Fruit fly (Drosophila melanogaster) whole organism, embryonic: ENCODE data around the gene CG10435.

Experiments used
- Asciz ChIP-seq: fragments of 200-800 bp; sonication (Bioruptor generic); optimal IDR thresholded peaks from 2 replicates; lab custom pipeline; 2017; ENCODE audit warnings: missing biosample characterization, mild to moderate bottlenecking, missing genetic modification characterization, missing genetic modification reagents
- Atf3 ChIP-seq: fragments of 200-800 bp; sonication (Bioruptor generic); optimal IDR thresholded peaks from 3 replicates; lab custom pipeline; 2016; ENCODE audit warnings: missing biosample characterization, missing genetic modification characterization
- B-H2 ChIP-seq: fragments of 200-800 bp; sonication (Bioruptor generic); optimal IDR thresholded peaks from 2 replicates; lab custom pipeline; 2018; ENCODE audit warnings: missing biosample characterization, mild to moderate bottlenecking, missing genetic modification characterization
- BtbVII ChIP-seq: fragments of 200-800 bp; sonication (Bioruptor generic); optimal IDR thresholded peaks from 3 replicates; lab custom pipeline; 2017; ENCODE audit warnings: missing biosample characterization, mild to moderate bottlenecking, missing genetic modification characterization
- CG10274 ChIP-seq: fragments of 200-800 bp; sonication (Bioruptor generic); optimal IDR thresholded peaks from 3 replicates; lab custom pipeline; 2017; ENCODE audit warnings: missing biosample characterization, mild to moderate bottlenecking, missing genetic modification characterization
- CG14965 ChIP-seq: fragments of 200-800 bp; sonication (Bioruptor generic); optimal IDR thresholded peaks from 2 replicates; lab custom pipeline; 2016; ENCODE audit warnings: missing biosample characterization, missing genetic modification characterization, borderline replicate concordance
- CG1529 ChIP-seq: fragments of 200-800 bp; sonication (Bioruptor generic); optimal IDR thresholded peaks from 3 replicates; lab custom pipeline; 2018; ENCODE audit warnings: missing biosample characterization, missing genetic modification characterization
- CG15601 ChIP-seq: fragments of 200-800 bp; sonication (Bioruptor generic); optimal IDR thresholded peaks from 3 replicates; lab custom pipeline; 2019; ENCODE audit warnings: missing biosample characterization, mild to moderate bottlenecking, missing genetic modification characterization, moderate library complexity
- CG30431 ChIP-seq: fragments of 200-800 bp; sonication (Bioruptor generic); optimal IDR thresholded peaks from 2 replicates; lab custom pipeline; 2017; ENCODE audit warnings: missing biosample characterization, missing genetic modification characterization
- CG42726 ChIP-seq: fragments of 200-800 bp; sonication (Bioruptor generic); IDR thresholded peaks from 2 replicates; pipeline ENCODE4 v1.3.6; 2022; ENCODE audit warnings: missing biosample characterization, missing genetic modification characterization; ENCODE audit not compliant: partially characterized antibody
- CG4820 ChIP-seq: fragments of 200-800 bp; sonication (Bioruptor generic); optimal IDR thresholded peaks from 3 replicates; lab custom pipeline; 2016; ENCODE audit warnings: missing biosample characterization, missing genetic modification characterization
- Doc3 ChIP-seq: fragments of 200-800 bp; sonication (Bioruptor generic); IDR thresholded peaks from 3 replicates; pipeline ENCODE4 v1.3.6; 2022; ENCODE audit warnings: missing biosample characterization, missing genetic modification characterization; ENCODE audit not compliant: partially characterized antibody
- E2f2 ChIP-seq: fragments of 200-800 bp; sonication (Bioruptor generic); IDR thresholded peaks from 2 replicates; pipeline ENCODE4 v1.3.6; 2022; ENCODE audit warnings: missing biosample characterization, missing genetic modification characterization
- ERR ChIP-seq: fragments of 200-800 bp; sonication (Bioruptor generic); optimal IDR thresholded peaks from 2 replicates; lab custom pipeline; 2016; ENCODE audit warnings: missing biosample characterization, missing genetic modification characterization
- Eip74EF ChIP-seq, 2 experiments: fragments of 200-800 bp in 1 of 2; fragments of >200 bp in 1 of 2; sonication (Bioruptor generic) in 1 of 2; optimal IDR thresholded peaks; 2 replicates each; lab custom pipeline; 2017 to 2019; ENCODE audit warnings: missing biosample characterization in 2 of 2, missing genetic modification characterization in 2 of 2, mild to moderate bottlenecking in 1 of 2, moderate library complexity in 1 of 2
- Hsf ChIP-seq: fragments of 200-800 bp; sonication (Bioruptor generic); optimal IDR thresholded peaks from 3 replicates; lab custom pipeline; 2016; ENCODE audit warnings: missing biosample characterization, missing genetic modification characterization
- Kr ChIP-seq: fragments of 200-800 bp; sonication (Bioruptor generic); optimal IDR thresholded peaks from 2 replicates; lab custom pipeline; 2017; ENCODE audit warnings: missing biosample characterization, mild to moderate bottlenecking, missing genetic modification characterization
- Lhr ChIP-seq: fragments of 200-800 bp; sonication (Bioruptor generic); optimal IDR thresholded peaks from 3 replicates; lab custom pipeline; 2017; ENCODE audit warnings: mild to moderate bottlenecking, missing biosample characterization, missing genetic modification reagents, missing genetic modification characterization
- MBD-R2 ChIP-seq: fragments of 200-800 bp; sonication (Bioruptor generic); IDR thresholded peaks from 2 replicates; pipeline ENCODE4 v1.3.6; 2022; ENCODE audit warnings: missing biosample characterization, missing genetic modification characterization
- Mad ChIP-seq: fragments of 200-800 bp; sonication (Bioruptor generic); optimal IDR thresholded peaks from 2 replicates; lab custom pipeline; 2016; ENCODE audit warnings: missing biosample characterization, missing genetic modification characterization
- Mrtf ChIP-seq: fragments of 200-800 bp; sonication (Bioruptor generic); IDR thresholded peaks from 3 replicates; pipeline ENCODE4 v1.3.6; 2022; ENCODE audit warnings: missing biosample characterization, missing genetic modification characterization
- NK7.1 ChIP-seq: fragments of 200-800 bp; sonication (Bioruptor generic); optimal IDR thresholded peaks from 3 replicates; lab custom pipeline; 2016; ENCODE audit warnings: missing biosample characterization, missing genetic modification characterization
- Oaz ChIP-seq: fragments of 200-800 bp; sonication (Bioruptor generic); IDR thresholded peaks from 2 replicates; pipeline ENCODE4 v1.3.6; 2022; ENCODE audit warnings: missing biosample characterization, missing genetic modification characterization
- Opbp ChIP-seq: fragments of 200-800 bp; sonication (Bioruptor generic); IDR thresholded peaks from 3 replicates; pipeline ENCODE4 v1.3.6; 2022; ENCODE audit warnings: missing biosample characterization, missing genetic modification characterization; ENCODE audit not compliant: partially characterized antibody
- Ptx1 ChIP-seq: fragments of 200-800 bp; sonication (Bioruptor generic); IDR thresholded peaks from 2 replicates; pipeline ENCODE4 v1.3.6; 2022; ENCODE audit warnings: missing biosample characterization, missing genetic modification characterization
- Rx ChIP-seq: fragments of 200-800 bp; sonication (Bioruptor generic); IDR thresholded peaks from 2 replicates; pipeline ENCODE4 v1.3.6; 2022; ENCODE audit warnings: missing biosample characterization, missing genetic modification characterization
- Sin3A ChIP-seq: fragments of >200 bp; optimal IDR thresholded peaks from 2 replicates; lab custom pipeline; 2018
- Spps ChIP-seq: fragments of 200-800 bp; sonication (Bioruptor generic); optimal IDR thresholded peaks from 2 replicates; lab custom pipeline; 2018; ENCODE audit warnings: missing biosample characterization, mild to moderate bottlenecking, missing genetic modification characterization
- YL-1 ChIP-seq: fragments of 200-800 bp; sonication (Bioruptor generic); optimal IDR thresholded peaks from 3 replicates; lab custom pipeline; 2017; ENCODE audit warnings: missing biosample characterization, mild to moderate bottlenecking, missing genetic modification characterization
- ap ChIP-seq: fragments of 200-800 bp; sonication (Bioruptor generic); IDR thresholded peaks from 2 replicates; pipeline ENCODE4 v1.3.6; 2022; ENCODE audit warnings: missing biosample characterization, missing genetic modification characterization
- bcd ChIP-seq: fragments of 200-800 bp; sonication (Bioruptor generic); optimal IDR thresholded peaks from 2 replicates; lab custom pipeline; 2017; ENCODE audit warnings: missing biosample characterization, mild to moderate bottlenecking, missing genetic modification characterization
- br ChIP-seq: fragments of >200 bp; optimal IDR thresholded peaks from 2 replicates; lab custom pipeline; 2017
- btn ChIP-seq: fragments of 200-800 bp; sonication (Bioruptor generic); optimal IDR thresholded peaks from 2 replicates; lab custom pipeline; 2016; ENCODE audit warnings: missing biosample characterization, missing genetic modification characterization
- cg ChIP-seq: fragments of 200-800 bp; sonication (Bioruptor generic); optimal IDR thresholded peaks from 3 replicates; lab custom pipeline; 2019; ENCODE audit warnings: missing biosample characterization, mild to moderate bottlenecking, missing genetic modification characterization, moderate library complexity
- crol ChIP-seq: fragments of 200-800 bp; sonication (Bioruptor generic); IDR thresholded peaks from 2 replicates; pipeline ENCODE4 v1.3.6; 2022; ENCODE audit warnings: missing biosample characterization, missing genetic modification characterization
- disco-r ChIP-seq: fragments of 200-800 bp; sonication (Bioruptor generic); optimal IDR thresholded peaks from 2 replicates; lab custom pipeline; 2016; ENCODE audit warnings: missing biosample characterization, missing genetic modification characterization
- dmrt99B ChIP-seq: fragments of 200-800 bp; sonication (Bioruptor generic); optimal IDR thresholded peaks from 2 replicates; lab custom pipeline; 2018; ENCODE audit warnings: missing biosample characterization, mild to moderate bottlenecking, missing genetic modification characterization, moderate library complexity
- ewg ChIP-seq: fragments of 200-800 bp; sonication (Bioruptor generic); optimal IDR thresholded peaks from 3 replicates; lab custom pipeline; 2017; ENCODE audit warnings: mild to moderate bottlenecking, missing biosample characterization, missing genetic modification reagents, missing genetic modification characterization
- gfzf ChIP-seq: fragments of 200-800 bp; sonication (Bioruptor generic); optimal IDR thresholded peaks from 2 replicates; lab custom pipeline; 2016; ENCODE audit warnings: missing biosample characterization, mild to moderate bottlenecking, missing genetic modification characterization, moderate library complexity
- hb ChIP-seq: fragments of 200-800 bp; sonication (Bioruptor generic); IDR thresholded peaks from 3 replicates; pipeline ENCODE4 v1.3.6; 2022; ENCODE audit warnings: missing biosample characterization, missing genetic modification characterization; ENCODE audit not compliant: partially characterized antibody
- kni ChIP-seq: fragments of 200-800 bp; sonication (Bioruptor generic); optimal IDR thresholded peaks from 3 replicates; lab custom pipeline; 2017; ENCODE audit warnings: mild to moderate bottlenecking, missing biosample characterization, missing genetic modification reagents, missing genetic modification characterization
- mam ChIP-seq: fragments of 200-800 bp; sonication (Bioruptor generic); optimal IDR thresholded peaks from 3 replicates; lab custom pipeline; 2016; ENCODE audit warnings: missing biosample characterization, missing genetic modification characterization
- mirr ChIP-seq: fragments of 200-800 bp; sonication (Bioruptor generic); optimal IDR thresholded peaks from 3 replicates; lab custom pipeline; 2018; ENCODE audit warnings: missing biosample characterization, mild to moderate bottlenecking, missing genetic modification characterization
- row ChIP-seq: fragments of 200-800 bp; sonication (Bioruptor generic); IDR thresholded peaks from 3 replicates; pipeline ENCODE4 v1.3.6; 2022; ENCODE audit warnings: missing biosample characterization, missing genetic modification characterization
- sd ChIP-seq: fragments of 200-800 bp; sonication (Bioruptor generic); optimal IDR thresholded peaks from 3 replicates; lab custom pipeline; 2018; ENCODE audit warnings: missing biosample characterization, mild to moderate bottlenecking, missing genetic modification characterization, moderate library complexity
- seq ChIP-seq: fragments of 200-800 bp; sonication (Bioruptor generic); IDR thresholded peaks from 2 replicates; pipeline ENCODE4 v1.3.6; 2022; ENCODE audit warnings: missing biosample characterization, missing genetic modification characterization
- sna ChIP-seq: fragments of 200-800 bp; sonication (Bioruptor generic); IDR thresholded peaks from 2 replicates; pipeline ENCODE4 v1.3.6; 2022; ENCODE audit warnings: missing biosample characterization, missing genetic modification characterization; ENCODE audit not compliant: partially characterized antibody
- sob ChIP-seq: fragments of 200-800 bp; sonication (Bioruptor generic); IDR thresholded peaks from 2 replicates; pipeline ENCODE4 v1.3.6; 2022; ENCODE audit warnings: missing biosample characterization, missing genetic modification characterization
- tio ChIP-seq: fragments of 200-800 bp; sonication (Bioruptor generic); optimal IDR thresholded peaks from 2 replicates; lab custom pipeline; 2017; ENCODE audit warnings: missing biosample characterization, missing genetic modification characterization, inconsistent platforms
- wek ChIP-seq: fragments of 200-800 bp; sonication (Bioruptor generic); optimal IDR thresholded peaks from 3 replicates; lab custom pipeline; 2018; ENCODE audit warnings: missing biosample characterization, mild to moderate bottlenecking, missing genetic modification characterization, moderate library complexity

Gene CG10435

DNA sequence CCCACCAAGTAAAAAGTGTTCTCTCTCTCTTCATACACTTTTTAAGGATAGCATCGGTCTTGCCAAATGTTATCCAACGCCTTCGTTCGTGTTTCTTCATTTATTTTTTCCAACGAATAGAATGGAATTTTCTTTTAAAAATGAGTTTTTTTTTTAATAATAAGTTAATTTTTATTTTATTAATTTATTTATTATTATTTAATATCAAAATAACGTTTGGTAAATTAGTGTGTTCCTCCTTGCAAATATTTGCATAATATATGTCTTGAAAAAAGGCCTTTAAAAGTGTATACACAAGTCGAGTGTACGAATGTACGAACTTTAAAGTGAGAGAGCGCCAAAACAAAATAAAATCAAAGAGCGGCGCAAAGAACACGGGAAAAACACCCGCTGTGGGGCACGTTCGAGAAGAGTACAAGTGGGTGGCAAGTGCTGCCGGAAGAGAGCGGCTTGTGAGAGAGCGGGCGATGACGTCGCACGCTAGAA is 14.2 kb upstream of the CG10435 start (continued):
- TF ChIP-seq hb (GFP tag; lab: Robert Waterston, UW) (no peak), wek (GFP tag; lab: Kevin White, UChicago) (no peak), sd (tag; lab: Kevin White, UChicago) (no peak), Asciz (GFP tag; lab: Kevin White, UChicago) (peak; percentile 89), btn (GFP tag; lab: Kevin White, UChicago) (no peak), BtbVII (GFP tag; lab: Kevin White, UChicago) (peak; percentile 81), Hsf (peak; percentile 48), NK7.1 (GFP tag; lab: Kevin White, UChicago) (peak; percentile 27), Lhr (GFP tag; lab: Kevin White, UChicago) (peak; percentile 13), Mad (peak; percentile 34), cg (GFP tag; lab: Kevin White, UChicago) (no peak), CG4820 (GFP tag; lab: Kevin White, UChicago) (no peak), dmrt99B (tag; lab: Kevin White, UChicago) (peak; percentile 92), CG1529 (GFP tag; lab: Kevin White, UChicago) (no peak), kni (GFP tag; lab: Kevin White, UChicago) (no peak), sob (peak; percentile 70), E2f2 (GFP tag; lab: Robert Waterston, UW) (peak; percentile 64; the same call in 1 of the 2 replicates), Sin3A (lab: Kevin White, UChicago) (no peak), mirr (no peak), Rx (no peak), Oaz (GFP tag; lab: Robert Waterston, UW) (no peak), Doc3 (no peak), Spps (tag; lab: Kevin White, UChicago) (peak; percentile 50), mam (GFP tag; lab: Kevin White, UChicago) (peak; percentile 27), gfzf (no peak), row (peak; percentile 93), ap (GFP tag; lab: Robert Waterston, UW) (peak; percentile 56), disco-r (no peak), CG15601 (tag; lab: Kevin White, UChicago) (peak; percentile 92), Ptx1 (GFP tag; lab: Robert Waterston, UW) (peak; percentile 86), CG30431 (GFP tag; lab: Kevin White, UChicago) (peak; percentile 80)

DNA sequence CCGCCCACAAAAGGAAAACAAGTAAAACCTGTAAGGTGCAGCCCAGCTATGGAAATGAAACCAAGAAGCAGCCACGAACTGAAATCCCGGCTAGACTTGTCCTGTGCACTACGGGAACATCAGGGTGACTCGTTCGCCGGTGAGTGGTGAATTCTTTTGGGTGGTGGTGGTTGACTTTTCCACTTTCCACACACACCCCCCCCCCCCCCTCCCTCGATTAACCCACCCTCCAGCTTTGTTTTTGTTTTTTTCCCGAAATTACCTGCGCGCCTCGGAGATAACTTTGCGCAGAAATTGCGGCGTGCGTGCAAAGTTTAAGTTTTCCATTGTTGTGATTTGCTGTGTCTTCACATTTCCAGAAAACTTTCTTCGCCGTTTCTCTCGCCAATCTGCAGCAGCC is 13.5 kb upstream of the CG10435 start:
- TF ChIP-seq MBD-R2 (GFP tag; lab: Robert Waterston, UW) (0 out of 2 replicates have a peak, but pooled peaks have one; percentile 15), Oaz (GFP tag; lab: Robert Waterston, UW) (no peak), seq (GFP tag; lab: Robert Waterston, UW) (peak; percentile 59), Mrtf (GFP tag; lab: Robert Waterston, UW) (no peak), ewg (GFP tag; lab: Kevin White, UChicago) (peak; percentile 47), crol (GFP tag; lab: Robert Waterston, UW) (peak; percentile 72), CG42726 (GFP tag; lab: Robert Waterston, UW) (no peak), bcd (GFP tag; lab: Kevin White, UChicago) (no peak)

DNA sequence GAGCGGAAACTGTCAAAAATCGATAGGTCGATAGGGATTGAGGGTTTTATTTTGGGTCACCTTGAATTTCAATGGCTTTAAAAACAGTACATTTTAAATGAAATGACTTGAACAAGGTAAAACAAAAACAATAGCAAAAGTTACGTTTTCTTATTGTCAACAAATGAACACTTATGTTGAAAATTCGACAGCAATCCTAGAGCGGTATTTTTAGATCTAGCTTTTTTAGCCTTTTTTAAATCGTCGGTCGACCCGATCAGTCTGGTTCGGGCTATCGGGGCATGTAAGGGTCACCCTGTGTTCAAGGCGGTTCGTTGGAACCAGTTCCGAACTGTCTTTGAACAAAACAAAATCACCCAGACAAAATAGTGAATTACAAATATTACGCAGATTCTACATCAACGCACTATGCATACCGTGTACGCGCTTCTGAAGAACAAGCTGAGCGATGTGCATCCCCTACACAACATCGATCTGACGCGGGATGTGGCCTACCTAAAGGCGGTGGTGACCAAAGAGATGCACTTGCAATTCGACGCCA is 3.9 kb downstream of the CG10435 start, which contains the start of the genes CG11052 and CG3223:
Gene CG11052, minus strand, starts transcription at position 218 of the 541 bp plus-strand sequence.
Gene CG3223, plus strand, starts transcription at position 321 of the 541 bp plus-strand sequence.
- TF ChIP-seq ERR (GFP tag; lab: Kevin White, UChicago) (peak; percentile 47), Eip74EF (GFP tag; optimal IDR thresholded peaks at IDR 0.05; lab: Kevin White, UChicago) (no peak), CG14965 (GFP tag; lab: Kevin White, UChicago) (no peak), B-H2 (no peak), Atf3 (GFP tag; lab: Kevin White, UChicago) (no peak), br (lab: Kevin White, UChicago) (no peak), Kr (no peak), sna (peak; percentile 42; the same call in 1 of the 2 replicates), YL-1 (GFP tag; lab: Kevin White, UChicago) (peak; percentile 55), CG42726 (GFP tag; lab: Robert Waterston, UW) (no peak), tio (no peak), Opbp (GFP tag; lab: Robert Waterston, UW) (no peak), CG10274 (GFP tag; lab: Kevin White, UChicago) (no peak)
